Fruit fly (Drosophila melanogaster) whole organism, prepupa: ENCODE data around the gene CG11598.

ENCODE experiments used
- achi ChIP-seq: fragments of 200-800 bp; sonication (Bioruptor generic); optimal IDR thresholded peaks from 3 replicates; lab custom pipeline; 2016; ENCODE audit warnings: missing biosample characterization, missing genetic modification characterization
- net ChIP-seq: fragments of 200-800 bp; sonication (Bioruptor generic); optimal IDR thresholded peaks from 3 replicates; lab custom pipeline; 2016; ENCODE audit warnings: missing biosample characterization, missing genetic modification characterization

DNA sequence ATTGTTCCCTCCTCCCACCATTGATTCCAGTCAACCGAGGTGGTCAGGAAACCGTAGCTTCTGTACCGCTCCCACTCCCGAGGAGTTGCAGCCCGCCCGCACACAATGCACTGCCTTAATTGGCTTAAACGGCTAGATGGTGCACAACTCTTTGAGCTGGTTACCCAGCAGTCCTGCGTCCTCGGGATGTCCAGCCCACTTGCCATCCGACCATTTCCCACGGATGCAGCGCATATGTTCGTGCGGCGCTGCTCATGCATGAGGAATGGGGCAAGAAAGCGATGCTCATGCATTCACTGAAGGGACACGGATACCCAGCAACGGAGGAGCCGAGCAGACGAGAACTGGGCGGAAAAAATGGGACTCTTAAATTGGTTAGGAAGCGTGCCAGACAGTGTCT is 19.2 kb upstream of the CG11598 start:
- no peak for TF ChIP-seq achi (GFP tag; lab: Kevin White, UChicago)
- TF ChIP-seq net (GFP tag; lab: Kevin White, UChicago), result no peak
